Worm (Caenorhabditis elegans) whole organism, L4/young adult: ENCODE data around the gene rbd-1.

Experiments
- W03F9.2 ChIP-seq: fragments of 150-350 bp; optimal IDR thresholded peaks from 2 replicates; lab custom pipeline; 2014; ENCODE audit warnings: missing biosample characterization, missing genetic modification characterization
- dao-5 ChIP-seq: sonication (generic microtip); optimal IDR thresholded peaks from 2 replicates; lab custom pipeline; 2016; ENCODE audit warnings: missing genotype, missing genetic modification characterization, moderate library complexity, missing compliant biosample characterization
- him-1 ChIP-seq: sonication (generic microtip); optimal IDR thresholded peaks from 2 replicates; lab custom pipeline; 2016; ENCODE audit warnings: missing genotype, missing genetic modification reagents, missing genetic modification characterization, missing compliant biosample characterization

DNA sequence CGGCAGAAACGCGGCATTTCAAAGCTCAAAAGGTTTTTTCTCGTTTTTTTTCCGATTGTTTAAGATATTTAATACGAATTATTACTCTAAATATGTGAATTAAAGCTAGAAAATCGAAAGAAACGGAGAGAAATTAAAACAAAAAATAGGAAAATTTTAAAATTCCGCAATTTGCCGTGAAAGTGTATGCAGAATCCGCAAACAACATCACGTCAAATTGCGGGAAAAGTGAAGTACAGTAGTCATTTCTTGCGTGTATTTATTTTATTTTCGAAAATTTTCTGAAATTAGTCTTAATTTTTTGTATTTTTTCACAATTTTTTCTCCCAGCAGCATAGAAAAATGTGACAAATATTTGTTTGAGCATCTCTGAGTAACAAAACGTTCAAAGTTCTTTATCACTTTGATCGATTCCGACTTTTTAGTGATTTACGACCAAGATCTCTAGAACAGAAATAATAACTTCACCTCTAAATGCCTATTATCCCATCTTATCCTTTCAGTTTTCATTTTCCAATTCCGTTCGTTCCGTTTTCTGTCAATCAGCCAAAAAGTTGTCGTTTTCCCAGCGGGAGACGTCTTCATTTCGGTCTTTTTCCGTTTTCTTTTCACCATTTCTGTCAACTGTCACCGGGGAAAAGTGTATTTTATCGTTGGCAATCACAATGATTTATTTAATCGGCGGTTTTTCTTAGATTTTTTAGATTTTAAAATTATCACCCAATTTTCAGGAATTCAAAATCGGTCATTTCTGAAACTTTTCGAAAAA lies 39.8 kb upstream of the rbd-1 start:
- TF ChIP-seq dao-5 (no peak), him-1 (no peak), W03F9.2 (tag; lab: Kevin White, UChicago) (no peak)
